Worm (Caenorhabditis elegans): ENCODE measurements around the gene F47C12.7.

F47C12.7 gene

ce11 chrIV:3977965-3978523 lies 17.2 kb downstream of the F47C12.7 start, which contains the start of gene srh-220:
TSS of gene srh-220 (minus strand) at chrIV:3978015.
- TF ChIP-seq hmg-4 (GFP tag; optimal IDR thresholded peaks at IDR 0.05) = no peak
- TF ChIP-seq tra-4 (tag; optimal IDR thresholded peaks at IDR 0.05) = no peak
- TF ChIP-seq tbx-11 (GFP tag; IDR thresholded peaks at IDR 0.05) = no peak
- no peak for TF ChIP-seq tbx-37 (GFP tag; conservative IDR thresholded peaks at IDR 0.05)

ce11 chrIV:3973049-3973448 lies 22.2 kb downstream of the F47C12.7 start, which contains the start of gene clec-79:
TSS of gene clec-79 (plus strand) at chrIV:3973349.
- no peak for TF ChIP-seq hmg-4 (GFP tag; optimal IDR thresholded peaks at IDR 0.05)
- no peak for TF ChIP-seq F13C5.2 (tag; optimal IDR thresholded peaks at IDR 0.05)
- TF ChIP-seq tra-4 (tag; optimal IDR thresholded peaks at IDR 0.05) = no peak
- TF ChIP-seq ets-7 (tag; optimal IDR thresholded peaks at IDR 0.05) = no peak
- TF ChIP-seq flt-1 (GFP tag; IDR thresholded peaks at IDR 0.05) = no peak
- no peak for TF ChIP-seq ama-1 (optimal IDR thresholded peaks at IDR 0.05)
- no peak for TF ChIP-seq aly-1 (tag; optimal IDR thresholded peaks at IDR 0.05)
- TF ChIP-seq scrt-1 (GFP tag; IDR thresholded peaks at IDR 0.05) = no peak
- no peak for TF ChIP-seq hnd-1 (tag; optimal IDR thresholded peaks at IDR 0.05)
- TF ChIP-seq ceh-36 (tag; optimal IDR thresholded peaks at IDR 0.05) = no peak
- TF ChIP-seq hmbx-1 (tag; optimal IDR thresholded peaks at IDR 0.05) = no peak
- no peak for TF ChIP-seq ceh-13 (GFP tag; optimal IDR thresholded peaks at IDR 0.05)
- no peak for TF ChIP-seq tbx-11 (GFP tag; IDR thresholded peaks at IDR 0.05)
- TF ChIP-seq B0310.2 (tag; optimal IDR thresholded peaks at IDR 0.05) = no peak
- no peak for TF ChIP-seq pes-1 (GFP tag; IDR thresholded peaks at IDR 0.05)
- TF ChIP-seq sea-1 (GFP tag; conservative IDR thresholded peaks at IDR 0.05) = no peak
- no peak for TF ChIP-seq tbx-37 (GFP tag; conservative IDR thresholded peaks at IDR 0.05)

- TF ChIP-seq ceh-13 (GFP tag; optimal IDR thresholded peaks at IDR 0.05) (no peak), hmg-4 (GFP tag; optimal IDR thresholded peaks at IDR 0.05) (no peak), hnd-1 (tag; optimal IDR thresholded peaks at IDR 0.05) (no peak), tra-4 (tag; optimal IDR thresholded peaks at IDR 0.05) (no peak), hmbx-1 (tag; optimal IDR thresholded peaks at IDR 0.05) (no peak), scrt-1 (GFP tag; IDR thresholded peaks at IDR 0.05) (no peak), pes-1 (GFP tag; IDR thresholded peaks at IDR 0.05) (no peak), sea-1 (GFP tag; conservative IDR thresholded peaks at IDR 0.05) (no peak)
These were observed 30.3 kb downstream of the F47C12.7 start, which contains the start of gene clec-76 for ce11 chrIV:3965013-3965412. TSS of gene clec-76 (plus strand) at chrIV:3965246.

ce11 chrIV:3963498-3963897 lies 31.8 kb downstream of the F47C12.7 start:
- no peak for TF ChIP-seq ama-1 (optimal IDR thresholded peaks at IDR 0.05)
- no peak for TF ChIP-seq ets-7 (tag; optimal IDR thresholded peaks at IDR 0.05)
- TF ChIP-seq scrt-1 (GFP tag; IDR thresholded peaks at IDR 0.05) = no peak
- no peak for TF ChIP-seq hnd-1 (tag; optimal IDR thresholded peaks at IDR 0.05)
- TF ChIP-seq hmbx-1 (tag; optimal IDR thresholded peaks at IDR 0.05) = no peak
- no peak for TF ChIP-seq ceh-36 (tag; optimal IDR thresholded peaks at IDR 0.05)
- no peak for TF ChIP-seq hmg-4 (GFP tag; optimal IDR thresholded peaks at IDR 0.05)
- TF ChIP-seq B0310.2 (tag; optimal IDR thresholded peaks at IDR 0.05) = no peak
- no peak for TF ChIP-seq tbx-37 (GFP tag; conservative IDR thresholded peaks at IDR 0.05)
- no peak for TF ChIP-seq sea-1 (GFP tag; conservative IDR thresholded peaks at IDR 0.05)
- TF ChIP-seq aly-1 (tag; optimal IDR thresholded peaks at IDR 0.05) = no peak
- no peak for TF ChIP-seq pes-1 (GFP tag; IDR thresholded peaks at IDR 0.05)
- TF ChIP-seq F13C5.2 (tag; optimal IDR thresholded peaks at IDR 0.05) = no peak
- TF ChIP-seq tbx-11 (GFP tag; IDR thresholded peaks at IDR 0.05) = no peak

ce11 chrIV:3962584-3962983 lies 32.7 kb downstream of the F47C12.7 start, which contains the start of gene Y46C8AM.1:
TSS of gene Y46C8AM.1 (plus strand) at chrIV:3962884.
- no peak for TF ChIP-seq ceh-36 (tag; optimal IDR thresholded peaks at IDR 0.05)
- no peak for TF ChIP-seq tbx-11 (GFP tag; IDR thresholded peaks at IDR 0.05)
- no peak for TF ChIP-seq hnd-1 (tag; optimal IDR thresholded peaks at IDR 0.05)
- TF ChIP-seq aly-1 (tag; optimal IDR thresholded peaks at IDR 0.05) = no peak
- no peak for TF ChIP-seq hmbx-1 (tag; optimal IDR thresholded peaks at IDR 0.05)
- TF ChIP-seq B0310.2 (tag; optimal IDR thresholded peaks at IDR 0.05) = no peak
- no peak for TF ChIP-seq F13C5.2 (tag; optimal IDR thresholded peaks at IDR 0.05)
- no peak for TF ChIP-seq ama-1 (optimal IDR thresholded peaks at IDR 0.05)
- TF ChIP-seq ceh-13 (GFP tag; optimal IDR thresholded peaks at IDR 0.05) = no peak
- no peak for TF ChIP-seq tbx-37 (GFP tag; conservative IDR thresholded peaks at IDR 0.05)
- TF ChIP-seq ets-7 (tag; optimal IDR thresholded peaks at IDR 0.05) = no peak
- no peak for TF ChIP-seq hmg-4 (GFP tag; optimal IDR thresholded peaks at IDR 0.05)
- no peak for TF ChIP-seq sea-1 (GFP tag; conservative IDR thresholded peaks at IDR 0.05)
- TF ChIP-seq scrt-1 (GFP tag; IDR thresholded peaks at IDR 0.05) = no peak
- no peak for TF ChIP-seq pes-1 (GFP tag; IDR thresholded peaks at IDR 0.05)
- no peak for TF ChIP-seq flt-1 (GFP tag; IDR thresholded peaks at IDR 0.05)
- TF ChIP-seq tra-4 (tag; optimal IDR thresholded peaks at IDR 0.05) = no peak

ce11 chrIV:3960396-3960795 lies 34.9 kb downstream of the F47C12.7 start, which contains the start of gene clec-75:
TSS of gene clec-75 (plus strand) at chrIV:3960734.
- no peak for TF ChIP-seq tbx-11 (GFP tag; IDR thresholded peaks at IDR 0.05)
- TF ChIP-seq ama-1 (optimal IDR thresholded peaks at IDR 0.05) = no peak
- no peak for TF ChIP-seq ets-7 (tag; optimal IDR thresholded peaks at IDR 0.05)
- no peak for TF ChIP-seq B0310.2 (tag; optimal IDR thresholded peaks at IDR 0.05)
- TF ChIP-seq hmbx-1 (tag; optimal IDR thresholded peaks at IDR 0.05) = no peak
- no peak for TF ChIP-seq flt-1 (GFP tag; IDR thresholded peaks at IDR 0.05)
- no peak for TF ChIP-seq hmg-4 (GFP tag; optimal IDR thresholded peaks at IDR 0.05)

ce11 chrIV:3956705-3957104 lies 38.6 kb downstream of the F47C12.7 start, which contains the start of gene clec-74:
TSS of gene clec-74 (plus strand) at chrIV:3957005.
- TF ChIP-seq ama-1 (optimal IDR thresholded peaks at IDR 0.05) (no peak), F13C5.2 (tag; optimal IDR thresholded peaks at IDR 0.05) (no peak), pes-1 (GFP tag; IDR thresholded peaks at IDR 0.05) (no peak), hmbx-1 (tag; optimal IDR thresholded peaks at IDR 0.05) (no peak), sea-1 (GFP tag; conservative IDR thresholded peaks at IDR 0.05) (no peak), hmg-4 (GFP tag; optimal IDR thresholded peaks at IDR 0.05) (no peak), ceh-36 (tag; optimal IDR thresholded peaks at IDR 0.05) (no peak), ets-7 (tag; optimal IDR thresholded peaks at IDR 0.05) (no peak), tbx-37 (GFP tag; conservative IDR thresholded peaks at IDR 0.05) (no peak), scrt-1 (GFP tag; IDR thresholded peaks at IDR 0.05) (no peak)

Measured in whole organism, early embryonic.